Fruit fly (Drosophila melanogaster): ENCODE results near the gene Or24a.

DNA sequence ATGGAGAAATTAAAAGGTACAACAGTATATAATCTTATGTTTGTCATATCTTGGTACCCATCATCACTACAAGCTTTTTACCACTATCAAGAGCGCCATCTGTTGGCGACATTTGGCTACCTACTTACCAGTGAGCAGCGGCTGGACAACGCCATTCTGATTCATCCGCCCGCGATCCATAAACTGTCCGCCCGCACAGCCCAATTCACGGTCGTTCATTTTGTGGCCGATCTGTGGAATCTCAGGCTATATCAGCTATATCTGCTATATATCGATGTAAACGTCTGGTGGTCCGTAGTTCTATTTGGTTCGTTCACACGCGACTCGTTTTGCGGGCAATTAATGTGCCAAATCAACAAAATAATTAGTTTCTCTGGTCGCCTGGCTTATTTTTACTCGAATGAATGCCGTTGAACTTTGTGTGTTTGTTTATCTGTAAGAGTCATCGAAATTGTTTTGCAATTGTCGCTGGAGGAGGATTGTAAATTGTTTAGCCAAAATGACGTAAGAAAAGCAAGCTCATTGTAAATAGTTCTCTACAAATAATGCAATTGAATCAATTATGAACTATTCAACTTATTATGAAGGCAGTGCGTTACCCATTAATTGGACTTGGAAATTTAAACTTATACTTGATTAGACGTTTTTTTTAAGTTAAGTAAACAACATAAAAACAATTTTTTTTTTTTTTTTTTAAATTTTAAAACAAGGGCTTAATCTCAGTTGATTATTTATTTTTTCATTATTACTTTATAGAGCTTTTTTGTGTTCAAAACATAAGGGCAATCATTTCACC lies 30.6 kb upstream of the Or24a start:
- TF ChIP-seq CG13424 (tag; optimal IDR thresholded peaks at IDR 0.05) (no peak), Chrac-16 (GFP tag; optimal IDR thresholded peaks at IDR 0.05) (no peak), TFAM (GFP tag; optimal IDR thresholded peaks at IDR 0.05) (no peak), pum (GFP tag; optimal IDR thresholded peaks at IDR 0.05) (no peak), CG17361 (GFP tag; IDR thresholded peaks at IDR 0.05) (no peak), CG7372 (GFP tag; IDR thresholded peaks at IDR 0.05) (no peak), CG2875 (GFP tag; optimal IDR thresholded peaks at IDR 0.05) (no peak), CG16779 (GFP tag; IDR thresholded peaks at IDR 0.05) (no peak), H2.0 (GFP tag; IDR thresholded peaks at IDR 0.05) (no peak), grau (tag; optimal IDR thresholded peaks at IDR 0.05) (no peak), Taf1 (GFP tag; IDR thresholded peaks at IDR 0.05) (no peak), fd96Cb (tag; optimal IDR thresholded peaks at IDR 0.05) (no peak), slbo (GFP tag; IDR thresholded peaks at IDR 0.05) (0 out of 2 replicates have a peak, but pooled peaks have one; percentile 34), CG15514 (GFP tag; optimal IDR thresholded peaks at IDR 0.05) (no peak)
